Fruit fly (Drosophila melanogaster): Measurements from ENCODE around the gene CG11964.

CG11964 gene

dm6 chr3R:8992928-8993579, 48.2 kb upstream of the CG11964 start, which contains the start of gene CG11975 (continued):
- no peak for TF ChIP-seq tap (tag; optimal IDR thresholded peaks at IDR 0.05)
- peak; percentile 80 for TF ChIP-seq Hmr (GFP tag; optimal IDR thresholded peaks at IDR 0.05)
- TF ChIP-seq gro (GFP tag; optimal IDR thresholded peaks at IDR 0.05), result peak; percentile 86
- TF ChIP-seq NK7.1 (GFP tag; optimal IDR thresholded peaks at IDR 0.05), result peak; percentile 64
- TF ChIP-seq toy (GFP tag; IDR thresholded peaks at IDR 0.05), result no peak
- peak; percentile 82 for TF ChIP-seq Ets97D (GFP tag; optimal IDR thresholded peaks at IDR 0.05)
- no peak for TF ChIP-seq sc (optimal IDR thresholded peaks at IDR 0.05)
- no peak for TF ChIP-seq sc (GFP tag; optimal IDR thresholded peaks at IDR 0.05)
- TF ChIP-seq Hsf (GFP tag; optimal IDR thresholded peaks at IDR 0.05), result peak; percentile 83
- peak; percentile 18 for TF ChIP-seq Lhr (GFP tag; optimal IDR thresholded peaks at IDR 0.05)
- peak; percentile 88 for TF ChIP-seq shn (GFP tag; optimal IDR thresholded peaks at IDR 0.05)
- no peak for TF ChIP-seq Ravus (GFP tag; IDR thresholded peaks at IDR 0.05)
- 0 out of 2 replicates have a peak, but pooled peaks have one; percentile 54 for TF ChIP-seq GATAe (GFP tag; conservative IDR thresholded peaks at IDR 0.05)
- TF ChIP-seq CG6683 (GFP tag; optimal IDR thresholded peaks at IDR 0.05), result peak; percentile 60
- TF ChIP-seq CG3407 (GFP tag; optimal IDR thresholded peaks at IDR 0.05), result no peak
- TF ChIP-seq CG10431 (GFP tag; optimal IDR thresholded peaks at IDR 0.05), result no peak
- peak; percentile 84 for TF ChIP-seq BEAF-32 (GFP tag; optimal IDR thresholded peaks at IDR 0.05)
- TF ChIP-seq zf30C (GFP tag; optimal IDR thresholded peaks at IDR 0.05), result no peak
- peak; percentile 72 for TF ChIP-seq luna (GFP tag; optimal IDR thresholded peaks at IDR 0.05)
- TF ChIP-seq CG32767 (GFP tag; IDR thresholded peaks at IDR 0.05), result no peak
- TF ChIP-seq Myb (GFP tag; optimal IDR thresholded peaks at IDR 0.05), result peak; percentile 74
- TF ChIP-seq cg (GFP tag; optimal IDR thresholded peaks at IDR 0.05), result no peak
- no peak for TF ChIP-seq CG8359 (GFP tag; optimal IDR thresholded peaks at IDR 0.05; ENCODE audit: borderline replicate concordance)
- TF ChIP-seq CG34224 (GFP tag; IDR thresholded peaks at IDR 0.05; ENCODE audit: partially characterized antibody), result peak; percentile 61; the same call in 2 of the 3 replicates
- no peak; the same call in 1 of the 2 replicates for TF ChIP-seq CG10366 (GFP tag; IDR thresholded peaks at IDR 0.05)
- TF ChIP-seq CG8089 (GFP tag; optimal IDR thresholded peaks at IDR 0.05), result peak; percentile 57
- TF ChIP-seq CG10543 (GFP tag; optimal IDR thresholded peaks at IDR 0.05), result peak; percentile 47
- peak; percentile 81 for TF ChIP-seq pum (GFP tag; optimal IDR thresholded peaks at IDR 0.05)
- TF ChIP-seq HLHmδ (GFP tag; optimal IDR thresholded peaks at IDR 0.05), result no peak
- peak; percentile 60 for TF ChIP-seq cwo (GFP tag; optimal IDR thresholded peaks at IDR 0.05)
- peak; percentile 53 for TF ChIP-seq CG17359 (tag; optimal IDR thresholded peaks at IDR 0.05)
- no peak for TF ChIP-seq dmrt99B (tag; optimal IDR thresholded peaks at IDR 0.05)
- TF ChIP-seq lilli (GFP tag; optimal IDR thresholded peaks at IDR 0.05), result peak; percentile 90
- TF ChIP-seq wek (GFP tag; optimal IDR thresholded peaks at IDR 0.05), result no peak
- 0 out of 2 replicates have a peak, but pooled peaks have one; percentile 12 for TF ChIP-seq Adf1 (GFP tag; IDR thresholded peaks at IDR 0.05)
- no peak for TF ChIP-seq CG43689 (GFP tag; IDR thresholded peaks at IDR 0.05)
- TF ChIP-seq ci (GFP tag; IDR thresholded peaks at IDR 0.05), result peak; percentile 29; the same call in 1 of the 3 replicates
- TF ChIP-seq bigmax (GFP tag; optimal IDR thresholded peaks at IDR 0.05), result no peak
- TF ChIP-seq CG10654 (GFP tag; optimal IDR thresholded peaks at IDR 0.05), result peak; percentile 69
- peak; percentile 49 for TF ChIP-seq kay (GFP tag; optimal IDR thresholded peaks at IDR 0.05)
- TF ChIP-seq Dfd (GFP tag; optimal IDR thresholded peaks at IDR 0.05), result no peak
- no peak for TF ChIP-seq cas (GFP tag; IDR thresholded peaks at IDR 0.05)
- no peak for TF ChIP-seq CG6175 (GFP tag; IDR thresholded peaks at IDR 0.05)
- TF ChIP-seq sisA (GFP tag; IDR thresholded peaks at IDR 0.05), result peak; percentile 63
- peak; percentile 69 for TF ChIP-seq Mes4 (GFP tag; optimal IDR thresholded peaks at IDR 0.05)
- TF ChIP-seq ab (GFP tag; optimal IDR thresholded peaks at IDR 0.05), result no peak
- no peak for TF ChIP-seq ato (GFP tag; IDR thresholded peaks at IDR 0.05; ENCODE audit: partially characterized antibody)
- peak; percentile 61 for TF ChIP-seq btn (GFP tag; optimal IDR thresholded peaks at IDR 0.05)
- peak; percentile 83 for TF ChIP-seq phol (tag; optimal IDR thresholded peaks at IDR 0.05)
- peak; percentile 84 for TF ChIP-seq Rfx (GFP tag; IDR thresholded peaks at IDR 0.05)

Data from whole organism, embryonic.